Worm (Caenorhabditis elegans) whole organism, midembryonic: ENCODE results near the gene K03B4.1.

Source experiments
- T22C8.4 ChIP-seq: fragments of 200-800 bp; sonication (Bioruptor generic); IDR thresholded peaks from 2 replicates; pipeline ENCODE4 v1.3.6; 2022; ENCODE audit warnings: missing genetic modification characterization, missing compliant biosample characterization
- cog-1 ChIP-seq: sonication (generic microtip); optimal IDR thresholded peaks from 2 replicates; lab custom pipeline; 2016; ENCODE audit warnings: missing genetic modification characterization, missing compliant biosample characterization
- flt-1 ChIP-seq: fragments of 200-800 bp; sonication (Bioruptor generic); IDR thresholded peaks from 2 replicates; pipeline ENCODE4 v1.3.6; 2022; ENCODE audit warnings: missing genetic modification characterization, missing compliant biosample characterization
- klf-2 ChIP-seq: fragments of 200-800 bp; sonication (Bioruptor generic); conservative IDR thresholded peaks from 2 replicates; pipeline ENCODE4 v1.3.6; 2022; ENCODE audit warnings: missing genetic modification reagents, missing genetic modification characterization, missing compliant biosample characterization
- med-1 ChIP-seq: sonication (generic microtip); optimal IDR thresholded peaks from 2 replicates; lab custom pipeline; 2017; ENCODE audit warnings: missing genetic modification characterization, mild to moderate bottlenecking, missing compliant biosample characterization, antibody characterized with exemption, missing genetic modification reagents; ENCODE audit not compliant: insufficient read depth
- ref-1 ChIP-seq: fragments of 200-800 bp; sonication (Bioruptor generic); conservative IDR thresholded peaks from 2 replicates; pipeline ENCODE4 v1.3.6; 2022; ENCODE audit warnings: missing genetic modification reagents, missing genetic modification characterization, missing compliant biosample characterization
- tab-1 ChIP-seq: fragments of 200-800 bp; sonication (Bioruptor generic); IDR thresholded peaks from 2 replicates; pipeline ENCODE4 v1.3.6; 2022; ENCODE audit warnings: missing genetic modification characterization, missing compliant biosample characterization
- ztf-23 ChIP-seq: fragments of 200-800 bp; sonication (Bioruptor generic); IDR thresholded peaks from 2 replicates; pipeline ENCODE4 v1.3.6; 2022; ENCODE audit warnings: missing genetic modification reagents, missing genetic modification characterization, missing compliant biosample characterization
- ztf-29 ChIP-seq: fragments of 200-800 bp; sonication (Bioruptor generic); IDR thresholded peaks from 2 replicates; pipeline ENCODE4 v1.3.6; 2022; ENCODE audit warnings: missing genetic modification reagents, missing genetic modification characterization, missing compliant biosample characterization

The K03B4.1 gene

ce11 chrV:4731154-4731961 is 42.2 kb downstream of the K03B4.1 start, which contains the start of gene F39G3.3:
Gene F39G3.3, plus strand, starts transcription at chrV:4731911.
- peak; percentile 81 for TF ChIP-seq cog-1 (tag; lab: Kevin White, UChicago)
- peak; percentile 77 for TF ChIP-seq ztf-29 (GFP tag; lab: Robert Waterston, UW)
- TF ChIP-seq flt-1 = peak; percentile 92
- peak; percentile 85 for TF ChIP-seq T22C8.4 (GFP tag; lab: Robert Waterston, UW)
- TF ChIP-seq klf-2 (GFP tag; lab: Robert Waterston, UW) = peak; percentile 81
- TF ChIP-seq med-1 (GFP tag; lab: Kevin White, UChicago) = peak; percentile 96
- peak; percentile 92 for TF ChIP-seq tab-1 (GFP tag; lab: Robert Waterston, UW)
- peak; percentile 64; the same call in 1 of the 2 replicates for TF ChIP-seq ref-1 (GFP tag; lab: Robert Waterston, UW)
- peak; percentile 91 for TF ChIP-seq ztf-23 (GFP tag; lab: Robert Waterston, UW)

- TF ChIP-seq cog-1 (tag; lab: Kevin White, UChicago) = no peak
- TF ChIP-seq ref-1 (GFP tag; lab: Robert Waterston, UW) = no peak
- TF ChIP-seq T22C8.4 (GFP tag; lab: Robert Waterston, UW) = no peak
- TF ChIP-seq ztf-23 (GFP tag; lab: Robert Waterston, UW) = no peak
- TF ChIP-seq tab-1 (GFP tag; lab: Robert Waterston, UW) = no peak
- TF ChIP-seq klf-2 (GFP tag; lab: Robert Waterston, UW) = no peak
- TF ChIP-seq flt-1 = no peak
- TF ChIP-seq med-1 (GFP tag; lab: Kevin White, UChicago) = no peak
- TF ChIP-seq ztf-29 (GFP tag; lab: Robert Waterston, UW) = no peak
Measured at ce11 chrV:4733952-4734351, 44.8 kb downstream of the K03B4.1 start.

DNA sequence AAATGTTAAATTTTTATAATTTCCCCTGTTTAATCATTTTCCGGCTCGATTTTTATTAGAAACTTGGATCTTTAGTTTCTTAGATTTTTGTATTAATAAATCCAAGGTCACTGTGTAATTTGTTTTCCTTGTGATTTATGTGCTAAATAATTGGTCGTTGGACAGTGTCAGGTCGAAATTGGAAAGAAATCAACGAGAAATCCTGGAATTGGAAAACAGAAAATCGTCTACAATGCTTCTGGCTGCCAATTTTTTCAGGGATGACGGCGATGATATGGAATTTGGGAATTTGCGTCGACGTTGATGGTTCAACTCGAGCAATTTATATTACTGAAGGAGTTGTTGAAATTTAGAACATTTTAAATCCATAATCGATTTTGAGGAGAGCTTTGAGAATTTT is 45.5 kb downstream of the K03B4.1 start:
- no peak for TF ChIP-seq flt-1
- no peak for TF ChIP-seq T22C8.4 (GFP tag; lab: Robert Waterston, UW)
- no peak for TF ChIP-seq cog-1 (tag; lab: Kevin White, UChicago)
- TF ChIP-seq tab-1 (GFP tag; lab: Robert Waterston, UW) = no peak
- no peak for TF ChIP-seq klf-2 (GFP tag; lab: Robert Waterston, UW)
- no peak for TF ChIP-seq ref-1 (GFP tag; lab: Robert Waterston, UW)
- no peak for TF ChIP-seq ztf-29 (GFP tag; lab: Robert Waterston, UW)
- TF ChIP-seq med-1 (GFP tag; lab: Kevin White, UChicago) = no peak
- TF ChIP-seq ztf-23 (GFP tag; lab: Robert Waterston, UW) = no peak

DNA sequence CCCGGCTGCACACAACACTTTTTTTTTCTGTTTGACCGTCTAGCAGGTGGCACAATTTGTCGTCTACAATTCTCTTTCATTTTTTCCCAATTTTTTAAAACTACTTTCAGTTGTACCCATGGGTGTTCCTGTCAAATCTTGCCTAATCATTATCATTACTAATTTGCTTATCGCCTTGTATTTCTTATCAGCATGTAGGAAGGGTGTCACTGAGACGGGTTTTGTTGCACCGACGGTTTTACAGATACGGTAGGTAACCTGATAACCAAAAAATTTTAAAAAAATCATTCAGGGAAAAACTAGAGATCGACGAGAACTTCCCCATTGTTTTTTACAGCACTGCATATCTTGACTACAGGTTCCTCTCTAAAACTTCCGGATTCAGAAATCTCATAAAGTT is 48.6 kb downstream of the K03B4.1 start, which contains the start of gene F39G3.2:
Gene F39G3.2 (plus strand): TSS at position 105 of the 400 bp plus-strand sequence.
- no peak for TF ChIP-seq klf-2 (GFP tag; lab: Robert Waterston, UW)
- TF ChIP-seq ztf-23 (GFP tag; lab: Robert Waterston, UW) = no peak
- TF ChIP-seq T22C8.4 (GFP tag; lab: Robert Waterston, UW) = no peak
